Worm (Caenorhabditis elegans) whole organism, L2 larva: ENCODE measurements around the gene spp-26.

Source experiments
- nhr-77 ChIP-seq: fragments of 150-350 bp; optimal IDR thresholded peaks from 2 replicates; lab custom pipeline; 2014; ENCODE audit warnings: missing biosample characterization, missing genetic modification characterization
- unc-39 ChIP-seq: fragments of 150-350 bp; optimal IDR thresholded peaks from 2 replicates; lab custom pipeline; 2014; ENCODE audit warnings: missing biosample characterization, missing genetic modification characterization

DNA sequence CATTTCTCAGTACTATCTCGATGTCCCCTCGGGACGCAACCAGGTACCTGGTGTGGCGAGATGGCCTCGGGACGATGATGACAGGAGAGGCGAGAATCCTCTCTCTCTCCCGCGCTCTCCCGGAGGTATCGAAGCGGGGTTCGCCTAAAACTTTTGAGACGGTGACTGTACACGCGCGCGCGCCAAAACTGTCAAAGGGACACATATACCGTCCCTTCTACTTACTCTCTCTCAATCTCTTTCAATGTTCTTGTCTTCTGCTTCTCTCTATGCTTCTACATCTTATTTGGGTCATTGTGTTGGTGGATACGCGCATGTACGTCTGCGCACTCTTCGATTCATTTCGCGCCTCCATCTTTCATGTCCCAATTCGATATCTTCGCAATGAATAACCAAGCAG, 17.1 kb downstream of the spp-26 start:
- TF ChIP-seq nhr-77 (tag; lab: Kevin White, UChicago) (no peak), unc-39 (tag; lab: Kevin White, UChicago) (no peak)
